Fruit fly (Drosophila melanogaster) whole organism, embryonic: ENCODE results near the gene DCTN1-p150.

Source experiments
- Aef1 ChIP-seq: fragments of 200-800 bp; sonication (Bioruptor generic); IDR thresholded peaks from 3 replicates; pipeline ENCODE4 v1.3.6; 2022; ENCODE audit warnings: missing biosample characterization, missing genetic modification characterization
- CG10267 ChIP-seq: fragments of 200-800 bp; sonication (Bioruptor generic); optimal IDR thresholded peaks from 2 replicates; lab custom pipeline; 2018; ENCODE audit warnings: missing biosample characterization, mild to moderate bottlenecking, missing genetic modification characterization, moderate library complexity
- CG10565 ChIP-seq: fragments of 200-800 bp; sonication (Bioruptor generic); optimal IDR thresholded peaks from 3 replicates; lab custom pipeline; 2016; ENCODE audit warnings: missing biosample characterization, mild to moderate bottlenecking, missing genetic modification characterization
- CG10654 ChIP-seq: fragments of 200-800 bp; sonication (Bioruptor generic); optimal IDR thresholded peaks from 2 replicates; lab custom pipeline; 2016; ENCODE audit warnings: missing biosample characterization, missing genetic modification characterization
- CG10959 ChIP-seq: fragments of 200-800 bp; sonication (Bioruptor generic); IDR thresholded peaks from 2 replicates; pipeline ENCODE4 v1.3.6; 2022; ENCODE audit warnings: missing biosample characterization, missing genetic modification characterization
- CG11085 ChIP-seq: fragments of 200-800 bp; sonication (Bioruptor generic); IDR thresholded peaks from 2 replicates; pipeline ENCODE4 v1.3.6; 2022; ENCODE audit warnings: missing biosample characterization, missing genetic modification characterization
- CG11247 ChIP-seq: fragments of 200-800 bp; sonication (Bioruptor generic); IDR thresholded peaks from 2 replicates; pipeline ENCODE4 v1.3.6; 2022; ENCODE audit warnings: missing biosample characterization, missing genetic modification characterization
- CG14050 ChIP-seq: fragments of 200-800 bp; sonication (Bioruptor generic); IDR thresholded peaks from 3 replicates; pipeline ENCODE4 v1.3.6; 2022; ENCODE audit warnings: missing biosample characterization, missing genetic modification characterization
- CG15073 ChIP-seq: fragments of 200-800 bp; sonication (Bioruptor generic); optimal IDR thresholded peaks from 2 replicates; lab custom pipeline; 2016; ENCODE audit warnings: missing biosample characterization, missing genetic modification characterization
- CG16813 ChIP-seq: fragments of 200-800 bp; sonication (Bioruptor generic); IDR thresholded peaks from 3 replicates; pipeline ENCODE4 v1.3.6; 2022; ENCODE audit warnings: missing biosample characterization, missing genetic modification characterization; ENCODE audit not compliant: partially characterized antibody
- CG17385 ChIP-seq: fragments of 200-800 bp; sonication (Bioruptor generic); optimal IDR thresholded peaks from 3 replicates; lab custom pipeline; 2018; ENCODE audit warnings: missing biosample characterization, mild to moderate bottlenecking, missing genetic modification characterization
- CG18599 ChIP-seq: fragments of 200-800 bp; sonication (Bioruptor generic); optimal IDR thresholded peaks from 3 replicates; lab custom pipeline; 2017; ENCODE audit warnings: missing biosample characterization, missing genetic modification characterization, mild to moderate bottlenecking, moderate library complexity, missing genetic modification reagents
- CG2120 ChIP-seq: fragments of 200-800 bp; sonication (Bioruptor generic); optimal IDR thresholded peaks from 3 replicates; lab custom pipeline; 2016; ENCODE audit warnings: missing biosample characterization, missing genetic modification characterization
- CG3847 ChIP-seq: fragments of 200-800 bp; sonication (Bioruptor generic); IDR thresholded peaks from 2 replicates; pipeline ENCODE4 v1.3.6; 2022; ENCODE audit warnings: missing biosample characterization, missing genetic modification characterization
- CG4707 ChIP-seq: fragments of 200-800 bp; sonication (Bioruptor generic); optimal IDR thresholded peaks from 2 replicates; lab custom pipeline; 2018; ENCODE audit warnings: missing biosample characterization, mild to moderate bottlenecking, missing genetic modification characterization, moderate library complexity
- CG6791 ChIP-seq: fragments of 200-800 bp; sonication (Bioruptor generic); IDR thresholded peaks from 3 replicates; pipeline ENCODE4 v1.3.6; 2022; ENCODE audit warnings: missing biosample characterization, missing genetic modification characterization; ENCODE audit not compliant: partially characterized antibody
- CG7839 ChIP-seq: fragments of 200-800 bp; sonication (Bioruptor generic); optimal IDR thresholded peaks from 3 replicates; lab custom pipeline; 2018; ENCODE audit warnings: missing biosample characterization, mild to moderate bottlenecking, missing genetic modification characterization, moderate library complexity
- CG7963 ChIP-seq: fragments of 200-800 bp; sonication (Bioruptor generic); IDR thresholded peaks from 3 replicates; pipeline ENCODE4 v1.3.6; 2022; ENCODE audit warnings: missing biosample characterization, missing genetic modification characterization; ENCODE audit not compliant: partially characterized antibody
- CG9876 ChIP-seq: fragments of 200-800 bp; sonication (Bioruptor generic); optimal IDR thresholded peaks from 2 replicates; lab custom pipeline; 2016; ENCODE audit warnings: missing biosample characterization, missing genetic modification characterization
- CHES-1-like ChIP-seq: fragments of 200-800 bp; sonication (Bioruptor generic); optimal IDR thresholded peaks from 2 replicates; lab custom pipeline; 2016; ENCODE audit warnings: missing biosample characterization, missing genetic modification characterization
- Dad ChIP-seq: fragments of 200-800 bp; sonication (Bioruptor generic); optimal IDR thresholded peaks from 3 replicates; lab custom pipeline; 2016; ENCODE audit warnings: missing biosample characterization, missing genetic modification characterization
- Dek ChIP-seq: fragments of 200-800 bp; sonication (Bioruptor generic); optimal IDR thresholded peaks from 3 replicates; lab custom pipeline; 2019; ENCODE audit warnings: missing biosample characterization, mild to moderate bottlenecking, missing genetic modification characterization, moderate library complexity
- Hr3 ChIP-seq: fragments of 200-800 bp; sonication (Bioruptor generic); optimal IDR thresholded peaks from 3 replicates; lab custom pipeline; 2016; ENCODE audit warnings: missing biosample characterization, missing genetic modification characterization
- Kr ChIP-seq: fragments of 200-800 bp; sonication (Bioruptor generic); optimal IDR thresholded peaks from 2 replicates; lab custom pipeline; 2017; ENCODE audit warnings: missing biosample characterization, mild to moderate bottlenecking, missing genetic modification characterization
- MTF-1 ChIP-seq: fragments of 200-800 bp; sonication (Bioruptor generic); optimal IDR thresholded peaks from 2 replicates; lab custom pipeline; 2018; ENCODE audit warnings: missing biosample characterization, mild to moderate bottlenecking, missing genetic modification characterization, borderline replicate concordance
- Med ChIP-seq: fragments of 200-800 bp; sonication (Bioruptor generic); peaks from one replicate; lab custom pipeline; 2016; ENCODE audit warnings: missing biosample characterization, missing genetic modification characterization, mild to moderate bottlenecking, inconsistent platforms, moderate library complexity
- Mrtf ChIP-seq: fragments of 200-800 bp; sonication (Bioruptor generic); IDR thresholded peaks from 3 replicates; pipeline ENCODE4 v1.3.6; 2022; ENCODE audit warnings: missing biosample characterization, missing genetic modification characterization
- TFAM ChIP-seq: fragments of 200-800 bp; sonication (Bioruptor generic); optimal IDR thresholded peaks from 2 replicates; lab custom pipeline; 2017; ENCODE audit warnings: missing biosample characterization, missing genetic modification characterization, inconsistent platforms
- ato ChIP-seq: fragments of 200-800 bp; sonication (Bioruptor generic); IDR thresholded peaks from 2 replicates; pipeline ENCODE4 v1.3.6; 2022; ENCODE audit warnings: missing biosample characterization, missing genetic modification characterization; ENCODE audit not compliant: partially characterized antibody
- az2 ChIP-seq: fragments of 200-800 bp; sonication (Bioruptor generic); optimal IDR thresholded peaks from 3 replicates; lab custom pipeline; 2016; ENCODE audit warnings: missing biosample characterization, missing genetic modification characterization
- bcd ChIP-seq: fragments of 200-800 bp; sonication (Bioruptor generic); optimal IDR thresholded peaks from 2 replicates; lab custom pipeline; 2017; ENCODE audit warnings: missing biosample characterization, mild to moderate bottlenecking, missing genetic modification characterization
- cas ChIP-seq: fragments of 200-800 bp; sonication (Bioruptor generic); IDR thresholded peaks from 2 replicates; pipeline ENCODE4 v1.3.6; 2022; ENCODE audit warnings: missing biosample characterization, missing genetic modification characterization
- chinmo ChIP-seq: fragments of 200-800 bp; sonication (Bioruptor generic); IDR thresholded peaks from 4 replicates; pipeline ENCODE4 v1.3.6; 2022; ENCODE audit warnings: missing biosample characterization, missing genetic modification characterization; ENCODE audit not compliant: partially characterized antibody
- chn ChIP-seq: fragments of 200-800 bp; sonication (Bioruptor generic); optimal IDR thresholded peaks from 2 replicates; lab custom pipeline; 2016; ENCODE audit warnings: missing biosample characterization, missing genetic modification characterization
- croc ChIP-seq: fragments of 200-800 bp; sonication (Bioruptor generic); conservative IDR thresholded peaks from 3 replicates; pipeline ENCODE4 v1.3.6; 2022; ENCODE audit warnings: missing biosample characterization, missing genetic modification characterization
- dimm ChIP-seq: fragments of 200-800 bp; sonication (Bioruptor generic); IDR thresholded peaks from 2 replicates; pipeline ENCODE4 v1.3.6; 2022; ENCODE audit warnings: missing biosample characterization, missing genetic modification characterization
- dysf ChIP-seq: fragments of 200-800 bp; sonication (Bioruptor generic); IDR thresholded peaks from 3 replicates; pipeline ENCODE4 v1.3.6; 2022; ENCODE audit warnings: missing biosample characterization, missing genetic modification characterization
- eve ChIP-seq, 2 experiments: fragments of >200 bp; optimal IDR thresholded peaks; 2 replicates each; lab custom pipeline; 2017; ENCODE audit warnings: missing biosample characterization in 2 of 2, missing genetic modification characterization in 2 of 2
- lbe ChIP-seq: fragments of 200-800 bp; sonication (Bioruptor generic); optimal IDR thresholded peaks from 2 replicates; lab custom pipeline; 2016; ENCODE audit warnings: missing biosample characterization, mild to moderate bottlenecking, missing genetic modification characterization
- mld ChIP-seq: fragments of 200-800 bp; sonication (Bioruptor generic); IDR thresholded peaks from 3 replicates; pipeline ENCODE4 v1.3.6; 2022; ENCODE audit warnings: missing biosample characterization, missing genetic modification characterization; ENCODE audit not compliant: partially characterized antibody
- nau ChIP-seq: fragments of 200-800 bp; sonication (Bioruptor generic); optimal IDR thresholded peaks from 3 replicates; lab custom pipeline; 2017; ENCODE audit warnings: missing biosample characterization, mild to moderate bottlenecking, missing genetic modification characterization, missing genetic modification reagents
- psq ChIP-seq: fragments of 200-800 bp; sonication (Bioruptor generic); optimal IDR thresholded peaks from 2 replicates; lab custom pipeline; 2017; ENCODE audit warnings: missing biosample characterization, missing genetic modification characterization
- salm ChIP-seq: fragments of 200-800 bp; sonication (Bioruptor generic); optimal IDR thresholded peaks from 2 replicates; lab custom pipeline; 2018; ENCODE audit warnings: missing biosample characterization, mild to moderate bottlenecking, missing genetic modification characterization
- seq ChIP-seq: fragments of 200-800 bp; sonication (Bioruptor generic); IDR thresholded peaks from 2 replicates; pipeline ENCODE4 v1.3.6; 2022; ENCODE audit warnings: missing biosample characterization, missing genetic modification characterization
- stc ChIP-seq: fragments of 200-800 bp; sonication (Bioruptor generic); IDR thresholded peaks from 2 replicates; pipeline ENCODE4 v1.3.6; 2022; ENCODE audit warnings: missing biosample characterization, missing genetic modification characterization
- wek ChIP-seq: fragments of 200-800 bp; sonication (Bioruptor generic); optimal IDR thresholded peaks from 3 replicates; lab custom pipeline; 2018; ENCODE audit warnings: missing biosample characterization, mild to moderate bottlenecking, missing genetic modification characterization, moderate library complexity
- wor ChIP-seq: fragments of 200-800 bp; sonication (Bioruptor generic); IDR thresholded peaks from 2 replicates; pipeline ENCODE4 v1.3.6; 2022; ENCODE audit warnings: missing biosample characterization, missing genetic modification characterization
- zfh1 ChIP-seq: fragments of 200-800 bp; sonication (Bioruptor generic); IDR thresholded peaks from 3 replicates; pipeline ENCODE4 v1.3.6; 2022; ENCODE audit warnings: missing biosample characterization, missing genetic modification characterization

Gene DCTN1-p150

dm6 chr3L:13939151-13939499, 9.9 kb downstream of the DCTN1-p150 start, which contains the start of gene CG32137 (continued):
- TF ChIP-seq dysf (no peak), az2 (no peak), Aef1 (GFP tag; lab: Robert Waterston, UW) (no peak), nau (GFP tag; lab: Kevin White, UChicago) (no peak), ato (GFP tag; lab: Robert Waterston, UW) (peak; percentile 42; the same call in 1 of the 2 replicates), mld (GFP tag; lab: Robert Waterston, UW) (no peak), CG7963 (GFP tag; lab: Robert Waterston, UW) (no peak), bcd (GFP tag; lab: Kevin White, UChicago) (no peak), zfh1 (GFP tag; lab: Robert Waterston, UW) (no peak), CG18599 (no peak), wek (GFP tag; lab: Kevin White, UChicago) (no peak), MTF-1 (GFP tag; lab: Kevin White, UChicago) (no peak), CG4707 (no peak), CG6791 (GFP tag; lab: Robert Waterston, UW) (0 out of 3 replicates have a peak, but pooled peaks have one; percentile 47)

- TF ChIP-seq lbe (GFP tag; lab: Kevin White, UChicago): peak; percentile 17
- TF ChIP-seq Hr3: no peak
- TF ChIP-seq chinmo (GFP tag; lab: Robert Waterston, UW): peak; percentile 64; the same call in 1 of the 4 replicates
- peak in 1 of 2 experiments; percentile 13 for TF ChIP-seq eve (GFP tag; optimal IDR thresholded peaks at IDR 0.05; lab: Kevin White, UChicago)
Measured at dm6 chr3L:13946003-13946402, 16.8 kb downstream of the DCTN1-p150 start.

dm6 chr3L:13949440-13950066, 20.4 kb downstream of the DCTN1-p150 start:
- no peak for TF ChIP-seq CG16813
- TF ChIP-seq croc (GFP tag; lab: Robert Waterston, UW): no peak
- no peak for TF ChIP-seq dimm
- no peak for TF ChIP-seq CG10959 (GFP tag; lab: Robert Waterston, UW)
- TF ChIP-seq MTF-1 (GFP tag; lab: Kevin White, UChicago): no peak
- no peak for TF ChIP-seq CG9876
- no peak for TF ChIP-seq CG3847
- TF ChIP-seq CG2120 (GFP tag; lab: Kevin White, UChicago): no peak
- TF ChIP-seq Dek (tag; lab: Kevin White, UChicago): no peak
- TF ChIP-seq TFAM (GFP tag; lab: Kevin White, UChicago): no peak
- TF ChIP-seq Kr (GFP tag; lab: Kevin White, UChicago): no peak
- peak; percentile 60 for TF ChIP-seq Med
- TF ChIP-seq wor: no peak
- no peak for TF ChIP-seq Mrtf (GFP tag; lab: Robert Waterston, UW)
- peak; percentile 45; the same call in 1 of the 2 replicates for TF ChIP-seq seq (GFP tag; lab: Robert Waterston, UW)
- TF ChIP-seq CG7839 (tag; lab: Kevin White, UChicago): peak; percentile 3
- TF ChIP-seq CG11247 (GFP tag; lab: Robert Waterston, UW): no peak
- no peak for TF ChIP-seq CG17385 (GFP tag; lab: Kevin White, UChicago)
- TF ChIP-seq CG10654 (GFP tag; lab: Kevin White, UChicago): no peak
- TF ChIP-seq salm: no peak
- no peak for TF ChIP-seq CG10565 (GFP tag; lab: Kevin White, UChicago)
- TF ChIP-seq psq (GFP tag; lab: Kevin White, UChicago): no peak
- TF ChIP-seq CHES-1-like (GFP tag; lab: Kevin White, UChicago): peak; percentile 16
- no peak for TF ChIP-seq CG15073 (GFP tag; lab: Kevin White, UChicago)
- no peak for TF ChIP-seq CG10267 (tag; lab: Kevin White, UChicago)
- no peak for TF ChIP-seq cas
- no peak for TF ChIP-seq CG14050 (GFP tag; lab: Robert Waterston, UW)
- no peak for TF ChIP-seq CG11085
- no peak for TF ChIP-seq Dad (GFP tag; lab: Kevin White, UChicago)
- TF ChIP-seq stc (GFP tag; lab: Robert Waterston, UW): peak; percentile 56; the same call in 1 of the 2 replicates
- TF ChIP-seq chn (GFP tag; lab: Kevin White, UChicago): no peak
